Fruit fly (Drosophila melanogaster) whole organism, wandering third instar larva: ENCODE results near the gene Vha26.

Experiments used
- GATAd ChIP-seq: sonication (Bioruptor generic); optimal IDR thresholded peaks from 2 replicates; lab custom pipeline; 2016; ENCODE audit warnings: missing biosample characterization, missing genetic modification characterization
- HLH106 ChIP-seq: fragments of 200-800 bp; optimal IDR thresholded peaks from 3 replicates; lab custom pipeline; 2019; ENCODE audit warnings: missing biosample characterization, mild to moderate bottlenecking, missing genetic modification characterization, moderate library complexity
- N ChIP-seq: fragments of >200 bp; optimal IDR thresholded peaks from 2 replicates; lab custom pipeline; 2018; ENCODE audit warnings: missing biosample characterization, missing external identifiers, missing genetic modification characterization
- fru ChIP-seq: fragments of 200-800 bp; sonication (Bioruptor generic); optimal IDR thresholded peaks from 3 replicates; lab custom pipeline; 2016; ENCODE audit warnings: missing biosample characterization, mild to moderate bottlenecking, missing genetic modification characterization
- psq ChIP-seq: fragments of 200-800 bp; sonication (Bioruptor generic); optimal IDR thresholded peaks from 3 replicates; lab custom pipeline; 2017; ENCODE audit warnings: missing biosample characterization, mild to moderate bottlenecking, missing genetic modification characterization, moderate library complexity
- tai ChIP-seq: sonication (Bioruptor generic); optimal IDR thresholded peaks from 2 replicates; lab custom pipeline; 2016; ENCODE audit warnings: missing biosample characterization, missing genetic modification characterization
- usp ChIP-seq: fragments of >200 bp; optimal IDR thresholded peaks from 2 replicates; lab custom pipeline; 2017; ENCODE audit warnings: missing biosample characterization, missing genetic modification characterization

DNA sequence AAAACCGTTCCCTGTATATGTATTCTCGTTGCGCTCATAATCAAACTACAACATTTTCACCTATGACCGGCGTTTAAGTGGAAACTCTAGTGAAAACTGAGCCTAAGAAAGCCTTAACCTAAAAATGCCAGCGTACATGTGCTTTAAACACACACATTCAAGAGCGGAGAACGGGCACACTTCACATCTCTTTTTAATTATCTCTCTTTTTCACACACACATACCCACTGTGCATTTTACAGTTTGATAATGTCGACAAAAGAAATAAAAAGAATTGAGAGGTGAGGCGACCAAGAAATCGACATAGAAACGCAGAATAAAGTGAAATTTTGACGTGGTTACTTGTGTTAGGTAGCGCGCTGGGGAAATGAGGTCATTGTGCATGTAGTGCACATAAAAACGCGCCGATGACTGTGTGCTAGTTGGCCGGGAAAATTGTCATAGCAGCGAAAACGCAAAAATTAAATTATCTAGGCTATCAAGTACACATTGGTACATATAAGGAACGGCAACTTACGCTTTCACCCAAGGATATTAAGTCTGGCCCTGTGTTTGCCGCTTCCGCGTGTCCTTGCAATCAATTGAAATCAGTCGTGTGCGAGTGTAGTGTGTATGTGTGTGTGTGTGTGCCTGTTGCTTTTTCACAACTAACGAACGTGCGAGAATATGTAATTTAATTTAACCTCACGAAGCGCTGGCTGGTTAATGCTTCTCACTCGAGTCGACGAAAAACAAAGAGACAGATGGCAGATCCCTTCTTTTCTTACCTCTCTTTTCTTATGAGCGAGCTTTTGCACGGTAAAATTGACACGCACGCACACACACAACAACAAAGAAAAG, 8.2 kb downstream of the Vha26 start:
- TF ChIP-seq fru (GFP tag; lab: Kevin White, UChicago) (no peak), psq (GFP tag; lab: Kevin White, UChicago) (no peak), HLH106 (tag; lab: Kevin White, UChicago) (no peak), tai (GFP tag; lab: Kevin White, UChicago) (no peak), N (GFP tag; lab: Kevin White, UChicago) (no peak), usp (GFP tag; lab: Kevin White, UChicago) (no peak), GATAd (GFP tag; lab: Kevin White, UChicago) (no peak)
